Fruit fly (Drosophila melanogaster) whole organism, larva: Measurements from ENCODE around the gene CG31075.

Experiments used
- noc ChIP-seq: fragments of 200-800 bp; sonication (Bioruptor generic); optimal IDR thresholded peaks from 3 replicates; lab custom pipeline; 2019; ENCODE audit warnings: missing biosample characterization, mild to moderate bottlenecking, missing genetic modification characterization, moderate library complexity

CG31075 gene

dm6 chr3R:26956376-26957062 is 31.8 kb downstream of the CG31075 start:
- no peak for TF ChIP-seq noc (tag; lab: Kevin White, UChicago)

dm6 chr3R:26955527-26955926 is 32.8 kb downstream of the CG31075 start:
- TF ChIP-seq noc (tag; lab: Kevin White, UChicago) = no peak

dm6 chr3R:26954020-26954672 is 34.2 kb downstream of the CG31075 start:
- TF ChIP-seq noc (tag; lab: Kevin White, UChicago) = peak; percentile 64

- peak; percentile 61 for TF ChIP-seq noc (tag; lab: Kevin White, UChicago)
These were observed 34.8 kb downstream of the CG31075 start for dm6 chr3R:26953478-26953874.

- no peak for TF ChIP-seq noc (tag; lab: Kevin White, UChicago)
These were observed 35.4 kb downstream of the CG31075 start for dm6 chr3R:26952857-26953477.

- TF ChIP-seq noc (tag; lab: Kevin White, UChicago) = peak; percentile 74
These were observed 36.0 kb downstream of the CG31075 start for dm6 chr3R:26952200-26952856.

dm6 chr3R:26947296-26947880 is 40.9 kb downstream of the CG31075 start, which contains the start of gene Spag1:
TSS of gene Spag1 (plus strand) at chr3R:26947830.
- peak; percentile 54 for TF ChIP-seq noc (tag; lab: Kevin White, UChicago)

dm6 chr3R:26945233-26945632 is 43.1 kb downstream of the CG31075 start, which contains the start of gene CG14252:
TSS of gene CG14252 (plus strand) at chr3R:26945534.
- TF ChIP-seq noc (tag; lab: Kevin White, UChicago) = no peak

- peak; percentile 68 for TF ChIP-seq noc (tag; lab: Kevin White, UChicago)
These were observed 50.9 kb downstream of the CG31075 start for dm6 chr3R:26937423-26937822.

dm6 chr3R:26936501-26936900 is 51.8 kb downstream of the CG31075 start:
- TF ChIP-seq noc (tag; lab: Kevin White, UChicago) = no peak
